Worm (Caenorhabditis elegans) whole organism, L1 larva: ENCODE data around the gene ets-5.

ENCODE experiments used
- ceh-82 ChIP-seq, 3 experiments: fragments of 150-350 bp in 1 of 3; sonication (generic microtip) in 2 of 3; optimal IDR thresholded peaks; 2 replicates each; lab custom pipeline; 2014 to 2017; ENCODE audit warnings: missing biosample characterization in 3 of 3, missing genetic modification characterization in 3 of 3
- egl-27 ChIP-seq, 2 experiments: fragments of 150-350 bp in 1 of 2; sonication (generic microtip); optimal IDR thresholded peaks; 3 replicates each; lab custom pipeline; 2017 to 2018; ENCODE audit warnings: missing biosample characterization in 2 of 2, missing genetic modification characterization in 2 of 2, missing genetic modification reagents in 2 of 2
- irx-1 ChIP-seq: sonication (generic microtip); optimal IDR thresholded peaks from 2 replicates; lab custom pipeline; 2016; ENCODE audit warnings: missing genetic modification characterization, missing compliant biosample characterization
- nhr-90 ChIP-seq: sonication (generic microtip); optimal IDR thresholded peaks from 2 replicates; lab custom pipeline; 2016; ENCODE audit warnings: mild to moderate bottlenecking, missing genetic modification characterization, missing compliant biosample characterization; ENCODE audit not compliant: poor library complexity
- snpc-4 ChIP-seq: fragments of 150-350 bp; optimal IDR thresholded peaks from 2 replicates; lab custom pipeline; 2014; ENCODE audit warnings: missing biosample characterization, missing genetic modification characterization
- tbx-2 ChIP-seq: sonication (generic microtip); optimal IDR thresholded peaks from 2 replicates; lab custom pipeline; 2016; ENCODE audit warnings: missing genetic modification characterization, missing compliant biosample characterization
- unc-86 ChIP-seq: sonication (generic microtip); optimal IDR thresholded peaks from 2 replicates; lab custom pipeline; 2016; ENCODE audit warnings: missing genetic modification characterization, missing compliant biosample characterization
- zag-1 ChIP-seq: fragments of 150-350 bp; optimal IDR thresholded peaks from 2 replicates; lab custom pipeline; 2014; ENCODE audit warnings: missing biosample characterization, missing genetic modification characterization

- TF ChIP-seq zag-1 (tag; lab: Kevin White, UChicago) (no peak), unc-86 (tag; lab: Kevin White, UChicago) (no peak), tbx-2 (tag; lab: Kevin White, UChicago) (no peak), nhr-90 (tag; lab: Kevin White, UChicago) (no peak), ceh-82 (tag; optimal IDR thresholded peaks at IDR 0.05; lab: Kevin White, UChicago) (no peak), irx-1 (tag; lab: Kevin White, UChicago) (no peak), egl-27 (tag; optimal IDR thresholded peaks at IDR 0.05; lab: Kevin White, UChicago) (no peak), snpc-4 (tag; lab: Kevin White, UChicago) (no peak)
These were observed 32.6 kb upstream of the ets-5 start, which contains the start of gene apl-1 for ce11 chrX:5116816-5117459.
